Fruit fly (Drosophila melanogaster) whole organism, pupa: ENCODE results near the gene nst.

Experiments used
- CG10348 ChIP-seq: fragments of 200-800 bp; sonication (Bioruptor generic); IDR thresholded peaks from 2 replicates; pipeline ENCODE4 v1.3.6; 2022; ENCODE audit warnings: missing biosample characterization, missing genetic modification characterization
- CG12605 ChIP-seq: fragments of 200-800 bp; sonication (Bioruptor generic); IDR thresholded peaks from 2 replicates; pipeline ENCODE4 v1.3.6; 2022; ENCODE audit warnings: missing biosample characterization, missing genetic modification characterization
- CG13204 ChIP-seq: fragments of 200-800 bp; sonication (Bioruptor generic); optimal IDR thresholded peaks from 2 replicates; lab custom pipeline; 2018; ENCODE audit warnings: missing biosample characterization, mild to moderate bottlenecking, missing genetic modification characterization, moderate library complexity
- CG14655 ChIP-seq: fragments of 200-800 bp; sonication (Bioruptor generic); optimal IDR thresholded peaks from 3 replicates; lab custom pipeline; 2017; ENCODE audit warnings: mild to moderate bottlenecking, missing biosample characterization, missing genetic modification reagents, missing genetic modification characterization
- CG15710 ChIP-seq: fragments of 200-800 bp; sonication (Bioruptor generic); optimal IDR thresholded peaks from 2 replicates; lab custom pipeline; 2018; ENCODE audit warnings: missing biosample characterization, mild to moderate bottlenecking, missing genetic modification characterization, moderate library complexity
- CG17806 ChIP-seq: fragments of 200-800 bp; sonication (Bioruptor generic); optimal IDR thresholded peaks from 2 replicates; lab custom pipeline; 2018; ENCODE audit warnings: missing biosample characterization, mild to moderate bottlenecking, missing genetic modification characterization, moderate library complexity
- CG32121 ChIP-seq: fragments of 200-800 bp; sonication (Bioruptor generic); IDR thresholded peaks from 2 replicates; pipeline ENCODE4 v1.3.6; 2022; ENCODE audit warnings: missing biosample characterization, missing genetic modification characterization
- CG34367 ChIP-seq: fragments of 200-800 bp; sonication (Bioruptor generic); optimal IDR thresholded peaks from 2 replicates; lab custom pipeline; 2018; ENCODE audit warnings: missing biosample characterization, mild to moderate bottlenecking, missing genetic modification characterization
- CG4496 ChIP-seq: fragments of 200-800 bp; sonication (Bioruptor generic); IDR thresholded peaks from 3 replicates; pipeline ENCODE4 v1.3.6; 2022; ENCODE audit warnings: missing biosample characterization, missing genetic modification characterization
- CG8159 ChIP-seq: fragments of 200-800 bp; sonication (Bioruptor generic); optimal IDR thresholded peaks from 3 replicates; lab custom pipeline; 2018; ENCODE audit warnings: missing biosample characterization, mild to moderate bottlenecking, missing genetic modification characterization, moderate library complexity
- CG8301 ChIP-seq: fragments of 200-800 bp; sonication (Bioruptor generic); optimal IDR thresholded peaks from 2 replicates; lab custom pipeline; 2018; ENCODE audit warnings: missing biosample characterization, mild to moderate bottlenecking, missing genetic modification characterization
- CG9948 ChIP-seq: fragments of 200-800 bp; sonication (Bioruptor generic); optimal IDR thresholded peaks from 2 replicates; lab custom pipeline; 2018; ENCODE audit warnings: missing biosample characterization, mild to moderate bottlenecking, missing genetic modification characterization, moderate library complexity
- D1 ChIP-seq: fragments of 200-800 bp; sonication (Bioruptor generic); optimal IDR thresholded peaks from 2 replicates; lab custom pipeline; 2018; ENCODE audit warnings: missing biosample characterization, mild to moderate bottlenecking, missing genetic modification characterization, moderate library complexity
- EcR ChIP-seq: fragments of 200-800 bp; sonication (Bioruptor generic); optimal IDR thresholded peaks from 3 replicates; lab custom pipeline; 2019; ENCODE audit warnings: missing biosample characterization, missing genetic modification characterization, mild to moderate bottlenecking, moderate library complexity, missing genetic modification reagents
- Ets98B ChIP-seq: fragments of 200-800 bp; sonication (Bioruptor generic); IDR thresholded peaks from 2 replicates; pipeline ENCODE4 v1.3.6; 2022; ENCODE audit warnings: missing biosample characterization, missing genetic modification characterization
- Pif1A ChIP-seq: fragments of 200-800 bp; sonication (Bioruptor generic); optimal IDR thresholded peaks from 3 replicates; lab custom pipeline; 2016; ENCODE audit warnings: missing biosample characterization, missing genetic modification characterization
- Pif1B ChIP-seq: fragments of 200-800 bp; sonication (Bioruptor generic); optimal IDR thresholded peaks from 3 replicates; lab custom pipeline; 2016; ENCODE audit warnings: missing biosample characterization, missing genetic modification characterization
- Snoo ChIP-seq: fragments of 200-800 bp; sonication (Bioruptor generic); optimal IDR thresholded peaks from 3 replicates; lab custom pipeline; 2017; ENCODE audit warnings: missing biosample characterization, mild to moderate bottlenecking, missing genetic modification characterization, inconsistent platforms
- fd96Ca ChIP-seq: fragments of 200-800 bp; sonication (Bioruptor generic); IDR thresholded peaks from 3 replicates; pipeline ENCODE4 v1.3.6; 2022; ENCODE audit warnings: missing biosample characterization, missing genetic modification characterization
- gl ChIP-seq: fragments of 200-800 bp; sonication (Bioruptor generic); optimal IDR thresholded peaks from 2 replicates; lab custom pipeline; 2018; ENCODE audit warnings: missing biosample characterization, mild to moderate bottlenecking, missing genetic modification characterization
- rn ChIP-seq: fragments of 200-800 bp; sonication (Bioruptor generic); IDR thresholded peaks from 2 replicates; pipeline ENCODE4 v1.3.6; 2022; ENCODE audit warnings: missing biosample characterization, missing genetic modification characterization

nst gene

DNA sequence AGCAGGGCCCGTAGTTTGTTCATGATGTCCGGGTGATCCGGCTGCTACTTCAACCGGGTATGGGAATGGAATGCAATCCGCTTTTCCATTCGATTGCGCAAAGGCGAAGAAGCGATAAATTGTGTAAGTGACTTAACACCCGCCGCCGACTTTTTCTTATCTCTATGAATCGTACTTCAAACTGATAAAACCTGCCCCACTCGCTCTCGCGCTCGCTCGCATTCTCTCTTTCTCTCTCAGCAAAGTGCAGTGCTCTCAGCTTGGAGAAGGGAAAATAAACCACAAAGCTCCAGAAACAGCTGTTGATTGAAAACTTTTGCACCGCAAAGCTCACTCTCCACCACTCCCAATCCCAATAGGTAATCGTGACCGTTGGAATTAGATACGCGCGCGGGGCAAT lies 40.0 kb downstream of the nst start:
- peak; percentile 52 for TF ChIP-seq Pif1B (GFP tag; lab: Kevin White, UChicago)
- no peak for TF ChIP-seq CG14655 (GFP tag; lab: Kevin White, UChicago)
- TF ChIP-seq EcR (GFP tag; lab: Kevin White, UChicago) = peak; percentile 87
- TF ChIP-seq CG32121 (GFP tag; lab: Robert Waterston, UW) = 0 out of 2 replicates have a peak, but pooled peaks have one; percentile 20
- peak; percentile 53; the same call in 1 of the 2 replicates for TF ChIP-seq Ets98B
- peak; percentile 44; the same call in 1 of the 3 replicates for TF ChIP-seq fd96Ca (GFP tag; lab: Robert Waterston, UW)
- TF ChIP-seq rn (GFP tag; lab: Robert Waterston, UW) = no peak
- peak; percentile 25 for TF ChIP-seq gl
- TF ChIP-seq CG12605 (GFP tag; lab: Robert Waterston, UW) = peak; percentile 46

DNA sequence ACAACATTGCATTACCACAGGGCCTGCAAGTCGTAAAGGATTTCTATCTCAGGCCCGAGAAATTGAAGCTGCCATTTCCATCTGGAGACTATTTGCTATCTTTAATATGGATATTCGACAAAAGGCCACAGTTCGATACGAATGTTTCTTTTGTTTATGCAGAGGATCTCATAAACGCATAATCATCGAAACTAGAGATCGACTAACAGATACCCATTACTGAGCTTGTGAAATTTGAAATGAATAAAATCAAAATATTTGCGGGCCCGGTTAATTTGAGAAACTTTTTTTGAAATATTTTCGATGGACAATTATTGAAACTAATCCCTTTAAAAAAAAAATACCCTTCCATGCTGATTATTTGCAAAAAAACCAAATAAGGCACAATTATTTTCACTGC lies 43.8 kb downstream of the nst start:
- no peak for TF ChIP-seq Pif1B (GFP tag; lab: Kevin White, UChicago)
- no peak for TF ChIP-seq CG12605 (GFP tag; lab: Robert Waterston, UW)
- no peak for TF ChIP-seq CG14655 (GFP tag; lab: Kevin White, UChicago)
- no peak for TF ChIP-seq Pif1A
- TF ChIP-seq CG34367 (tag; lab: Kevin White, UChicago) = no peak
- TF ChIP-seq CG9948 (tag; lab: Kevin White, UChicago) = no peak
- no peak for TF ChIP-seq CG32121 (GFP tag; lab: Robert Waterston, UW)

- TF ChIP-seq gl = no peak
- TF ChIP-seq CG17806 (tag; lab: Kevin White, UChicago) = no peak
- TF ChIP-seq CG12605 (GFP tag; lab: Robert Waterston, UW) = no peak
- TF ChIP-seq fd96Ca (GFP tag; lab: Robert Waterston, UW) = no peak; the same call in 2 of the 3 replicates
- no peak for TF ChIP-seq rn (GFP tag; lab: Robert Waterston, UW)
- no peak for TF ChIP-seq Pif1B (GFP tag; lab: Kevin White, UChicago)
- TF ChIP-seq CG13204 (GFP tag; lab: Kevin White, UChicago) = peak; percentile 22
- peak; percentile 20 for TF ChIP-seq EcR (GFP tag; lab: Kevin White, UChicago)
- TF ChIP-seq CG4496 (GFP tag; lab: Robert Waterston, UW) = peak; percentile 77
- peak; percentile 22 for TF ChIP-seq CG14655 (GFP tag; lab: Kevin White, UChicago)
- TF ChIP-seq CG8301 (tag; lab: Kevin White, UChicago) = peak; percentile 21
- no peak for TF ChIP-seq CG10348 (GFP tag; lab: Robert Waterston, UW)
- TF ChIP-seq Ets98B = peak; percentile 51
- no peak for TF ChIP-seq Snoo
Measured at dm6 chr3L:12484948-12485347, 45.0 kb downstream of the nst start, which contains the start of gene CG10663. CG10663 (minus strand) TSS chr3L:12485035.

dm6 chr3L:12484464-12484863 lies 45.5 kb downstream of the nst start:
- TF ChIP-seq gl = no peak
- no peak for TF ChIP-seq CG13204 (GFP tag; lab: Kevin White, UChicago)
- TF ChIP-seq CG15710 (tag; lab: Kevin White, UChicago) = no peak
- no peak for TF ChIP-seq CG12605 (GFP tag; lab: Robert Waterston, UW)
- TF ChIP-seq CG32121 (GFP tag; lab: Robert Waterston, UW) = peak; percentile 16; the same call in 1 of the 2 replicates
- TF ChIP-seq CG4496 (GFP tag; lab: Robert Waterston, UW) = 0 out of 3 replicates have a peak, but pooled peaks have one; percentile 38
- TF ChIP-seq Pif1B (GFP tag; lab: Kevin White, UChicago) = no peak
- no peak for TF ChIP-seq CG10348 (GFP tag; lab: Robert Waterston, UW)
- TF ChIP-seq rn (GFP tag; lab: Robert Waterston, UW) = no peak
- no peak for TF ChIP-seq CG34367 (tag; lab: Kevin White, UChicago)
- no peak for TF ChIP-seq Pif1A
- TF ChIP-seq CG17806 (tag; lab: Kevin White, UChicago) = no peak

dm6 chr3L:12482917-12483316 lies 47.1 kb downstream of the nst start:
- peak; percentile 61 for TF ChIP-seq Pif1A
- TF ChIP-seq rn (GFP tag; lab: Robert Waterston, UW) = peak; percentile 59; the same call in 1 of the 2 replicates
- peak; percentile 50; the same call in 2 of the 3 replicates for TF ChIP-seq fd96Ca (GFP tag; lab: Robert Waterston, UW)
- TF ChIP-seq CG17806 (tag; lab: Kevin White, UChicago) = peak; percentile 51
- TF ChIP-seq CG15710 (tag; lab: Kevin White, UChicago) = peak; percentile 65
- TF ChIP-seq EcR (GFP tag; lab: Kevin White, UChicago) = no peak
- TF ChIP-seq gl = no peak
- peak; percentile 77 for TF ChIP-seq Ets98B
- peak; percentile 80 for TF ChIP-seq CG8301 (tag; lab: Kevin White, UChicago)
- TF ChIP-seq CG34367 (tag; lab: Kevin White, UChicago) = peak; percentile 37
- no peak for TF ChIP-seq Snoo
- TF ChIP-seq CG4496 (GFP tag; lab: Robert Waterston, UW) = peak; percentile 73; the same call in 2 of the 3 replicates
- peak; percentile 73 for TF ChIP-seq CG12605 (GFP tag; lab: Robert Waterston, UW)
- peak; percentile 66 for TF ChIP-seq CG9948 (tag; lab: Kevin White, UChicago)
- TF ChIP-seq CG8159 (tag; lab: Kevin White, UChicago) = peak; percentile 73
- peak; percentile 9 for TF ChIP-seq CG13204 (GFP tag; lab: Kevin White, UChicago)
- peak; percentile 86 for TF ChIP-seq CG14655 (GFP tag; lab: Kevin White, UChicago)
- 0 out of 2 replicates have a peak, but pooled peaks have one; percentile 43 for TF ChIP-seq CG10348 (GFP tag; lab: Robert Waterston, UW)
- TF ChIP-seq D1 = no peak
- peak; percentile 88 for TF ChIP-seq CG32121 (GFP tag; lab: Robert Waterston, UW)
- TF ChIP-seq Pif1B (GFP tag; lab: Kevin White, UChicago) = peak; percentile 53

- TF ChIP-seq rn (GFP tag; lab: Robert Waterston, UW) (0 out of 2 replicates have a peak, but pooled peaks have one; percentile 19), CG13204 (GFP tag; lab: Kevin White, UChicago) (peak; percentile 57), CG32121 (GFP tag; lab: Robert Waterston, UW) (no peak), CG34367 (tag; lab: Kevin White, UChicago) (no peak), Snoo (no peak)
Measured at dm6 chr3L:12482246-12482645, 47.7 kb downstream of the nst start, which contains the start of gene CG33725. CG33725 (plus strand) TSS chr3L:12482609.
